Fruit fly (Drosophila melanogaster) whole organism, wandering third instar larva: ENCODE measurements around the gene CG34026.

Experiments used
- Abd-B ChIP-seq: fragments of >200 bp; optimal IDR thresholded peaks from 2 replicates; lab custom pipeline; 2017; ENCODE audit warnings: missing biosample characterization, missing genetic modification characterization
- Dfd ChIP-seq: fragments of >200 bp; optimal IDR thresholded peaks from 2 replicates; lab custom pipeline; 2017; ENCODE audit warnings: missing biosample characterization, missing genetic modification characterization
- dsf ChIP-seq: sonication (Bioruptor generic); optimal IDR thresholded peaks from 2 replicates; lab custom pipeline; 2016; ENCODE audit warnings: missing biosample characterization, missing genetic modification characterization, borderline replicate concordance
- ey ChIP-seq: fragments of 200-800 bp; sonication (Bioruptor generic); optimal IDR thresholded peaks from 2 replicates; lab custom pipeline; 2016; ENCODE audit warnings: missing biosample characterization, missing genetic modification characterization
- usp ChIP-seq: fragments of >200 bp; optimal IDR thresholded peaks from 2 replicates; lab custom pipeline; 2017; ENCODE audit warnings: missing biosample characterization, missing genetic modification characterization

dm6 chrX:9580544-9580943 lies 46.9 kb downstream of the CG34026 start:
- TF ChIP-seq dsf (GFP tag; lab: Kevin White, UChicago): no peak
- no peak for TF ChIP-seq usp (GFP tag; lab: Kevin White, UChicago)
- no peak for TF ChIP-seq Abd-B (GFP tag; lab: Kevin White, UChicago)
- no peak for TF ChIP-seq ey (GFP tag; lab: Kevin White, UChicago)
- no peak for TF ChIP-seq Dfd (GFP tag; lab: Kevin White, UChicago)
